Fruit fly (Drosophila melanogaster) whole organism, wandering third instar larva: ENCODE data around the gene Rgl.

ENCODE experiments used
- Abd-B ChIP-seq: fragments of >200 bp; optimal IDR thresholded peaks from 2 replicates; lab custom pipeline; 2017; ENCODE audit warnings: missing biosample characterization, missing genetic modification characterization
- CG32264 ChIP-seq: fragments of 200-800 bp; sonication (Bioruptor generic); optimal IDR thresholded peaks from 2 replicates; lab custom pipeline; 2016; ENCODE audit warnings: missing biosample characterization, missing genetic modification characterization
- CG9705 ChIP-seq: fragments of 200-800 bp; sonication (Bioruptor generic); optimal IDR thresholded peaks from 2 replicates; lab custom pipeline; 2018; ENCODE audit warnings: missing biosample characterization, mild to moderate bottlenecking, missing genetic modification characterization
- CrebA ChIP-seq: fragments of 200-800 bp; sonication (Bioruptor generic); optimal IDR thresholded peaks from 2 replicates; lab custom pipeline; 2016; ENCODE audit warnings: missing biosample characterization, mild to moderate bottlenecking, missing genetic modification characterization, borderline replicate concordance
- Dif ChIP-seq: fragments of 200-275, 200-300 bp; sonication (Bioruptor generic); optimal IDR thresholded peaks from 2 replicates; lab custom pipeline; 2018; ENCODE audit warnings: missing biosample characterization, missing genetic modification characterization; ENCODE audit not compliant: partially characterized antibody
- GATAd ChIP-seq: sonication (Bioruptor generic); optimal IDR thresholded peaks from 2 replicates; lab custom pipeline; 2016; ENCODE audit warnings: missing biosample characterization, missing genetic modification characterization
- HLH106 ChIP-seq: fragments of 200-800 bp; optimal IDR thresholded peaks from 3 replicates; lab custom pipeline; 2019; ENCODE audit warnings: missing biosample characterization, mild to moderate bottlenecking, missing genetic modification characterization, moderate library complexity
- Hr78 ChIP-seq: fragments of >200 bp; optimal IDR thresholded peaks from 2 replicates; lab custom pipeline; 2017; ENCODE audit warnings: missing biosample characterization, missing genetic modification characterization
- Hr83 ChIP-seq: fragments of 200-300 bp; sonication (Bioruptor generic); optimal IDR thresholded peaks from 2 replicates; lab custom pipeline; 2016; ENCODE audit warnings: missing biosample characterization, mild to moderate bottlenecking, missing genetic modification characterization, moderate library complexity; ENCODE audit not compliant: poor library complexity, severe bottlenecking
- Jra ChIP-seq: sonication (Bioruptor generic); optimal IDR thresholded peaks from 2 replicates; lab custom pipeline; 2016; ENCODE audit warnings: missing biosample characterization, missing genetic modification characterization
- Mio ChIP-seq: sonication (Bioruptor generic); optimal IDR thresholded peaks from 2 replicates; lab custom pipeline; 2016; ENCODE audit warnings: missing biosample characterization, missing genetic modification characterization
- Myc ChIP-seq: fragments of >200 bp; optimal IDR thresholded peaks from 2 replicates; lab custom pipeline; 2017
- N ChIP-seq: fragments of >200 bp; optimal IDR thresholded peaks from 2 replicates; lab custom pipeline; 2018; ENCODE audit warnings: missing biosample characterization, missing external identifiers, missing genetic modification characterization
- OdsH ChIP-seq: fragments of 200-800 bp; sonication (Bioruptor generic); optimal IDR thresholded peaks from 2 replicates; lab custom pipeline; 2016; ENCODE audit warnings: missing biosample characterization, mild to moderate bottlenecking, missing genetic modification characterization
- Rel ChIP-seq, 2 experiments: fragments of 200-800 bp; sonication (Bioruptor generic) in 1 of 2; optimal IDR thresholded peaks; 2 replicates in 1 of 2; 3 replicates in 1 of 2; lab custom pipeline; 2016 to 2019; ENCODE audit warnings: mild to moderate bottlenecking in 2 of 2, missing biosample characterization in 2 of 2, missing genetic modification characterization in 2 of 2, moderate library complexity in 1 of 2
- Sp1 ChIP-seq: fragments of 200-800 bp; sonication (Bioruptor generic); optimal IDR thresholded peaks from 3 replicates; lab custom pipeline; 2019; ENCODE audit warnings: missing biosample characterization, mild to moderate bottlenecking, missing genetic modification characterization, moderate library complexity
- Vsx2 ChIP-seq: fragments of 200-300, 225-300 bp; sonication (Bioruptor generic); optimal IDR thresholded peaks from 2 replicates; lab custom pipeline; 2018; ENCODE audit warnings: missing biosample characterization, missing genetic modification characterization; ENCODE audit not compliant: partially characterized antibody
- br ChIP-seq: fragments of 200-800 bp; sonication (Bioruptor generic); optimal IDR thresholded peaks from 2 replicates; lab custom pipeline; 2016; ENCODE audit warnings: missing biosample characterization, missing genetic modification characterization
- dl ChIP-seq, 2 experiments: fragments of 175-275, 200-275 bp in 1 of 2; fragments of 200-275 bp in 1 of 2; sonication (Bioruptor generic); optimal IDR thresholded peaks; lab custom pipeline; 2018; ENCODE audit warnings: mild to moderate bottlenecking in 2 of 2, missing biosample characterization in 2 of 2, missing genetic modification characterization in 2 of 2, moderate library complexity in 2 of 2; ENCODE audit not compliant: partially characterized antibody in 2 of 2, insufficient read depth in 1 of 2
- dsf ChIP-seq: sonication (Bioruptor generic); optimal IDR thresholded peaks from 2 replicates; lab custom pipeline; 2016; ENCODE audit warnings: missing biosample characterization, missing genetic modification characterization, borderline replicate concordance
- ey ChIP-seq: fragments of 200-800 bp; sonication (Bioruptor generic); optimal IDR thresholded peaks from 2 replicates; lab custom pipeline; 2016; ENCODE audit warnings: missing biosample characterization, missing genetic modification characterization
- foxo ChIP-seq, 2 experiments: fragments of 200-800 bp; sonication (Bioruptor generic); optimal IDR thresholded peaks; 2 replicates in 1 of 2; 3 replicates in 1 of 2; lab custom pipeline; 2016 to 2017; ENCODE audit warnings: missing biosample characterization in 2 of 2, missing genetic modification characterization in 2 of 2
- fru ChIP-seq: fragments of 200-800 bp; sonication (Bioruptor generic); optimal IDR thresholded peaks from 3 replicates; lab custom pipeline; 2016; ENCODE audit warnings: missing biosample characterization, mild to moderate bottlenecking, missing genetic modification characterization
- h ChIP-seq: fragments of 200-800 bp; sonication (Bioruptor generic); optimal IDR thresholded peaks from 3 replicates; lab custom pipeline; 2016; ENCODE audit warnings: missing biosample characterization, mild to moderate bottlenecking, missing genetic modification characterization
- jim ChIP-seq: fragments of 175-275, 200-325 bp; sonication (Bioruptor generic); optimal IDR thresholded peaks from 2 replicates; lab custom pipeline; 2016; ENCODE audit warnings: missing biosample characterization, mild to moderate bottlenecking, missing genetic modification characterization
- pan ChIP-seq: fragments of >200 bp; optimal IDR thresholded peaks from 2 replicates; lab custom pipeline; 2017
- psq ChIP-seq: fragments of 200-800 bp; sonication (Bioruptor generic); optimal IDR thresholded peaks from 3 replicates; lab custom pipeline; 2017; ENCODE audit warnings: missing biosample characterization, mild to moderate bottlenecking, missing genetic modification characterization, moderate library complexity
- rgr ChIP-seq: fragments of 200-800 bp; sonication (Bioruptor generic); optimal IDR thresholded peaks from 3 replicates; lab custom pipeline; 2016; ENCODE audit warnings: missing biosample characterization, mild to moderate bottlenecking, missing genetic modification characterization
- sage ChIP-seq: fragments of 200-800 bp; sonication (Bioruptor generic); optimal IDR thresholded peaks from 2 replicates; lab custom pipeline; 2016; ENCODE audit warnings: missing biosample characterization, mild to moderate bottlenecking, missing genetic modification characterization
- tai ChIP-seq: sonication (Bioruptor generic); optimal IDR thresholded peaks from 2 replicates; lab custom pipeline; 2016; ENCODE audit warnings: missing biosample characterization, missing genetic modification characterization
- usp ChIP-seq: fragments of >200 bp; optimal IDR thresholded peaks from 2 replicates; lab custom pipeline; 2017; ENCODE audit warnings: missing biosample characterization, missing genetic modification characterization
- woc ChIP-seq: sonication (Bioruptor generic); optimal IDR thresholded peaks from 2 replicates; lab custom pipeline; 2016; ENCODE audit warnings: missing biosample characterization, mild to moderate bottlenecking, missing genetic modification characterization

Rgl gene

DNA sequence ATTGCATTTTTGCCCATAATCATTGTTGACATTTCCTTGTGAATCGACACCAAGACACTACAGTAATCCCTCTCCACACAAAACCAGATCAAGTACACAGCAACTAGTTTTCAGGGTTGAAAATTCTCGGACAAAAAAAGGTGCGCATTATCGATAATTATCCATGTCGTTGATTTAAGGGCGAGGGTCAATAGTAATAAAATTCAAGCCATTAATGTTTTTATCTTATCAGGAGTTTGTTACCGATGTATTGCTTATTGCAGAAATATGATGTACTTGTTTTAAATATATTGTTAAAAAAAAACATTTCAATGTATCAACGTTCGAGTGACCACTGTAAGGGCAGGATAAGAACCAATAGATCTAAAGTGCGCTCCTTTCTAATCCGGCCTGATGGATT is 6.4 kb downstream of the Rgl start:
- TF ChIP-seq Vsx2 (GFP tag; lab: Kevin White, UChicago): no peak
- TF ChIP-seq sage: no peak
- TF ChIP-seq HLH106 (tag; lab: Kevin White, UChicago): peak; percentile 21
- no peak for TF ChIP-seq pan (lab: Kevin White, UChicago)
- TF ChIP-seq CrebA (GFP tag; lab: Kevin White, UChicago): no peak
- TF ChIP-seq fru (GFP tag; lab: Kevin White, UChicago): no peak
- TF ChIP-seq usp (GFP tag; lab: Kevin White, UChicago): no peak
- TF ChIP-seq Mio (GFP tag; lab: Kevin White, UChicago): no peak
- TF ChIP-seq Jra (GFP tag; lab: Kevin White, UChicago): no peak
- TF ChIP-seq h (GFP tag; lab: Kevin White, UChicago): peak; percentile 13
- no peak for TF ChIP-seq N (GFP tag; lab: Kevin White, UChicago)
- no peak for TF ChIP-seq OdsH (GFP tag; lab: Kevin White, UChicago)
- peak; percentile 33 for TF ChIP-seq ey (GFP tag; lab: Kevin White, UChicago)

DNA sequence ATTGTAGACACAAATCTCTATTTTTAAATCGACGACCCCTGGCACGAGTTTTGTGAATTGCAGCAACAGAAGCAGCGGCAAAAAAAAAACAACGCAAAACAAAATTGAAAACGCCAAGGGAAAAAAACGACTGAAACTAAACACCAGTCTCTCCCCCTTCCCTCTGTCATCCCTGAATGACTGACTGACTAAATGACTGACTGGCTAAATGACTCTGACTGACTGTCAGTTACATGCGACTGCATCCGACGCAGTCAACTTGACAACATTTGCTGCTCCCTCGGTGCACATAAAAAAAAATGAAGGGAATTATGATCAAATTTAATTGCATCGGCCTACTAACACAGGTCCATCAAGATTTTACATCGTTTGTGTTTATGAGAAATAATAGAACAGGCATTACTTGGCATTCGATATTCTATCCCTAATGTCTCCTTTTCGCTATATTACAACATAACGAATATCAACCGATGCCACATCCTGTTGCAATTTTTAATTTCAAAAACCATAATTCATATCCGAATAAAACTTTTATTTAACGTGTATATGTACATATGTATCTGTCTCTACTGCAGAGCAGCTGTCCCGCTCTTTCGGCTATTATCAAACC is 7.4 kb downstream of the Rgl start:
- TF ChIP-seq Rel (GFP tag; optimal IDR thresholded peaks at IDR 0.05; lab: Kevin White, UChicago) (no peak), Rel (tag; optimal IDR thresholded peaks at IDR 0.05; lab: Kevin White, UChicago) (no peak), fru (GFP tag; lab: Kevin White, UChicago) (peak; percentile 36), foxo (GFP tag; optimal IDR thresholded peaks at IDR 0.05; lab: Kevin White, UChicago) (peak in 1 of 2 experiments; percentile 7), Sp1 (no peak), Dif (no peak), Jra (GFP tag; lab: Kevin White, UChicago) (no peak), OdsH (GFP tag; lab: Kevin White, UChicago) (no peak), h (GFP tag; lab: Kevin White, UChicago) (peak; percentile 32), jim (GFP tag; lab: Kevin White, UChicago) (no peak), GATAd (GFP tag; lab: Kevin White, UChicago) (no peak), Hr83 (no peak), N (GFP tag; lab: Kevin White, UChicago) (no peak), dsf (GFP tag; lab: Kevin White, UChicago) (no peak), ey (GFP tag; lab: Kevin White, UChicago) (peak; percentile 21)

DNA sequence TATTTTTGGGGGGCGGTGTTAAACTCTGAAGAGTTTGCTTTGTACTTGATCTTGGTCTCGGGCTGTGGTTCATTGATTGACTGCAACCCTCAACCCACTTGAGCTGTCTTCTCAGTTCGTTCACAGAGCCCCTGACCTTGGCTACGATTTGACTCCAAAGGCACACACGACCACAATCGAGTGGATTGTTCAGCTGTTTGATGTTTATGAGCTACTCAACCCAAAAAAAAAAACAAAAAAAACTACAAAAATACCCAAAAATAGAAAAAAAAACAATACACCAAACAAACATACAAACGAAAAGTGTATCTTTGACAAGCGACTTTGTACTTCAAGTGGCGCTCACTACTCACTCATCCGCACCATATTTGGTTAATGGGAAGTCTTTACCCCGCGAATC is 10.6 kb downstream of the Rgl start:
- TF ChIP-seq Jra (GFP tag; lab: Kevin White, UChicago) (no peak), Myc (lab: Kevin White, UChicago) (no peak), CG9705 (GFP tag; lab: Kevin White, UChicago) (no peak), dl (GFP tag; optimal IDR thresholded peaks at IDR 0.05; lab: Kevin White, UChicago; ENCODE audit: insufficient read depth in 1 of 2, partially characterized antibody in 2 of 2) (no peak), pan (lab: Kevin White, UChicago) (no peak), dsf (GFP tag; lab: Kevin White, UChicago) (no peak), Vsx2 (GFP tag; lab: Kevin White, UChicago) (no peak), foxo (GFP tag; optimal IDR thresholded peaks at IDR 0.05; lab: Kevin White, UChicago) (no peak), h (GFP tag; lab: Kevin White, UChicago) (no peak), woc (no peak)

DNA sequence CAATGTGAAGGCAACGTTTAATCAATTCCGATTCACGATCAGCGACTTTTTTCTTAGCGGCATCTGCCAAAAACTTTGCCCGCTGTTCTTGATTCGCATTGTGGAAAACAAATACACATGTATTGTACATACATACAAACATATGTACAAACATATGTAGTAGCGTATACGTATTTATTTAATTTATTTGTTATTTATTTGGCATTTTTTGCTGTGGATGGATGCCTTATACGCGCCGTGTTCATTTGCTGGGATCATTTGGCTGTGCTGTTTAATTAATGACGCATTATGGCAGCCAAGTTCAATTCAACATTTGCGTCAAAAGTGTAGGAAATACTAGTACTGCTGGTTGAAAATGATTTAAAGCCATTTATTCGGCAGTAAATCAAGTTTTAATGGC is 12.4 kb downstream of the Rgl start:
- TF ChIP-seq tai (GFP tag; lab: Kevin White, UChicago): no peak
- peak; percentile 36 for TF ChIP-seq rgr (GFP tag; lab: Kevin White, UChicago)

DNA sequence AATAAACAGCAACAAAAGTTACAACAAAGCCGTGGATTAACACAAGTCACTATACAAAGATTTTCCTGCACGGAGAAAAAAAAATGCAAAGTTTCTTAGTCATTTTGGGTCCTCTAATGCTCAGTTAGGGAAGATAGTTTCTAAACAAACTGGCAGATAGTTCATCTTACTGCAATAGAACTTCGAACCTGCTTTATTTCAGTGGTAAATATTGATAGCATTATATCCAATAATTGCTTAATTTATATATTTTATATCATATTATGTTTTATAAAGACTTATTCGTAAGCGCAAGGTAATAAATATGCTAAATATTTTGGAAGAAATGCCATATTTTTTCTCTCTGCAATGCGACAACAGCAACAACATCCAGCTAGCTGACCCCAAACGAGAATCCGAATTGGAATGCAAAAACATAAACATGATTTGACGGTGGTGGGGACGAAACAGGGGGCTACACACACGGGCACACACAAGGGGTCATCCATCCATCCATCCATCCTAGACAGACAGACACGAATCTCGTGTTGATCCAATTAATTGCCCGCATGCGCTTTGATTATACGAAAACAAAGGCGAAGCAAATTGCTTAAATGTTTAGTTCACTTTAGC is 13.4 kb downstream of the Rgl start:
- TF ChIP-seq foxo (GFP tag; optimal IDR thresholded peaks at IDR 0.05; lab: Kevin White, UChicago) (no peak), Myc (lab: Kevin White, UChicago) (no peak), Hr78 (GFP tag; lab: Kevin White, UChicago) (no peak), jim (GFP tag; lab: Kevin White, UChicago) (no peak), woc (no peak), CG32264 (GFP tag; lab: Kevin White, UChicago) (no peak), br (GFP tag; lab: Kevin White, UChicago) (no peak), fru (GFP tag; lab: Kevin White, UChicago) (no peak), Abd-B (GFP tag; lab: Kevin White, UChicago) (no peak), Rel (GFP tag; optimal IDR thresholded peaks at IDR 0.05; lab: Kevin White, UChicago) (no peak), Rel (tag; optimal IDR thresholded peaks at IDR 0.05; lab: Kevin White, UChicago) (no peak), Sp1 (no peak), psq (GFP tag; lab: Kevin White, UChicago) (no peak), tai (GFP tag; lab: Kevin White, UChicago) (no peak), Vsx2 (GFP tag; lab: Kevin White, UChicago) (no peak), Dif (no peak), HLH106 (tag; lab: Kevin White, UChicago) (no peak)
- TF ChIP-seq, all 38 proteins: peak for 0
